Fruit fly (Drosophila melanogaster) whole organism, wandering third instar larva: ENCODE measurements around the gene Zip71B.

Experiments
- Abd-B ChIP-seq: fragments of >200 bp; optimal IDR thresholded peaks from 2 replicates; lab custom pipeline; 2017; ENCODE audit warnings: missing biosample characterization, missing genetic modification characterization
- CG32264 ChIP-seq: fragments of 200-800 bp; sonication (Bioruptor generic); optimal IDR thresholded peaks from 2 replicates; lab custom pipeline; 2016; ENCODE audit warnings: missing biosample characterization, missing genetic modification characterization
- CG9705 ChIP-seq: fragments of 200-800 bp; sonication (Bioruptor generic); optimal IDR thresholded peaks from 2 replicates; lab custom pipeline; 2018; ENCODE audit warnings: missing biosample characterization, mild to moderate bottlenecking, missing genetic modification characterization
- CrebA ChIP-seq: fragments of 200-800 bp; sonication (Bioruptor generic); optimal IDR thresholded peaks from 2 replicates; lab custom pipeline; 2016; ENCODE audit warnings: missing biosample characterization, mild to moderate bottlenecking, missing genetic modification characterization, borderline replicate concordance
- Dfd ChIP-seq: fragments of >200 bp; optimal IDR thresholded peaks from 2 replicates; lab custom pipeline; 2017; ENCODE audit warnings: missing biosample characterization, missing genetic modification characterization
- Dif ChIP-seq: fragments of 200-275, 200-300 bp; sonication (Bioruptor generic); optimal IDR thresholded peaks from 2 replicates; lab custom pipeline; 2018; ENCODE audit warnings: missing biosample characterization, missing genetic modification characterization; ENCODE audit not compliant: partially characterized antibody
- GATAd ChIP-seq: sonication (Bioruptor generic); optimal IDR thresholded peaks from 2 replicates; lab custom pipeline; 2016; ENCODE audit warnings: missing biosample characterization, missing genetic modification characterization
- HLH106 ChIP-seq: fragments of 200-800 bp; optimal IDR thresholded peaks from 3 replicates; lab custom pipeline; 2019; ENCODE audit warnings: missing biosample characterization, mild to moderate bottlenecking, missing genetic modification characterization, moderate library complexity
- Hnf4 ChIP-seq: fragments of 200-800 bp; sonication (Bioruptor generic); optimal IDR thresholded peaks from 2 replicates; lab custom pipeline; 2016; ENCODE audit warnings: missing biosample characterization, mild to moderate bottlenecking, missing genetic modification characterization
- Hr78 ChIP-seq: fragments of >200 bp; optimal IDR thresholded peaks from 2 replicates; lab custom pipeline; 2017; ENCODE audit warnings: missing biosample characterization, missing genetic modification characterization
- Hr83 ChIP-seq: fragments of 200-300 bp; sonication (Bioruptor generic); optimal IDR thresholded peaks from 2 replicates; lab custom pipeline; 2016; ENCODE audit warnings: missing biosample characterization, mild to moderate bottlenecking, missing genetic modification characterization, moderate library complexity; ENCODE audit not compliant: poor library complexity, severe bottlenecking
- Mio ChIP-seq: sonication (Bioruptor generic); optimal IDR thresholded peaks from 2 replicates; lab custom pipeline; 2016; ENCODE audit warnings: missing biosample characterization, missing genetic modification characterization
- Myc ChIP-seq: fragments of >200 bp; optimal IDR thresholded peaks from 2 replicates; lab custom pipeline; 2017
- OdsH ChIP-seq: fragments of 200-800 bp; sonication (Bioruptor generic); optimal IDR thresholded peaks from 2 replicates; lab custom pipeline; 2016; ENCODE audit warnings: missing biosample characterization, mild to moderate bottlenecking, missing genetic modification characterization
- Rel ChIP-seq, 2 experiments: fragments of 200-800 bp; sonication (Bioruptor generic) in 1 of 2; optimal IDR thresholded peaks; 2 replicates in 1 of 2; 3 replicates in 1 of 2; lab custom pipeline; 2016 to 2019; ENCODE audit warnings: mild to moderate bottlenecking in 2 of 2, missing biosample characterization in 2 of 2, missing genetic modification characterization in 2 of 2, moderate library complexity in 1 of 2
- Sp1 ChIP-seq: fragments of 200-800 bp; sonication (Bioruptor generic); optimal IDR thresholded peaks from 3 replicates; lab custom pipeline; 2019; ENCODE audit warnings: missing biosample characterization, mild to moderate bottlenecking, missing genetic modification characterization, moderate library complexity
- br ChIP-seq: fragments of 200-800 bp; sonication (Bioruptor generic); optimal IDR thresholded peaks from 2 replicates; lab custom pipeline; 2016; ENCODE audit warnings: missing biosample characterization, missing genetic modification characterization
- brk ChIP-seq: fragments of 200-800 bp; sonication (Bioruptor generic); optimal IDR thresholded peaks from 2 replicates; lab custom pipeline; 2016; ENCODE audit warnings: missing biosample characterization, mild to moderate bottlenecking, missing genetic modification characterization
- dl ChIP-seq, 2 experiments: fragments of 175-275, 200-275 bp in 1 of 2; fragments of 200-275 bp in 1 of 2; sonication (Bioruptor generic); optimal IDR thresholded peaks; lab custom pipeline; 2018; ENCODE audit warnings: mild to moderate bottlenecking in 2 of 2, missing biosample characterization in 2 of 2, missing genetic modification characterization in 2 of 2, moderate library complexity in 2 of 2; ENCODE audit not compliant: partially characterized antibody in 2 of 2, insufficient read depth in 1 of 2
- dmrt93B ChIP-seq: fragments of 200-800 bp; sonication (Bioruptor generic); optimal IDR thresholded peaks from 2 replicates; lab custom pipeline; 2018; ENCODE audit warnings: missing biosample characterization, mild to moderate bottlenecking, missing genetic modification characterization
- dsf ChIP-seq: sonication (Bioruptor generic); optimal IDR thresholded peaks from 2 replicates; lab custom pipeline; 2016; ENCODE audit warnings: missing biosample characterization, missing genetic modification characterization, borderline replicate concordance
- ey ChIP-seq: fragments of 200-800 bp; sonication (Bioruptor generic); optimal IDR thresholded peaks from 2 replicates; lab custom pipeline; 2016; ENCODE audit warnings: missing biosample characterization, missing genetic modification characterization
- foxo ChIP-seq, 2 experiments: fragments of 200-800 bp; sonication (Bioruptor generic); optimal IDR thresholded peaks; 2 replicates in 1 of 2; 3 replicates in 1 of 2; lab custom pipeline; 2016 to 2017; ENCODE audit warnings: missing biosample characterization in 2 of 2, missing genetic modification characterization in 2 of 2
- fru ChIP-seq: fragments of 200-800 bp; sonication (Bioruptor generic); optimal IDR thresholded peaks from 3 replicates; lab custom pipeline; 2016; ENCODE audit warnings: missing biosample characterization, mild to moderate bottlenecking, missing genetic modification characterization
- h ChIP-seq: fragments of 200-800 bp; sonication (Bioruptor generic); optimal IDR thresholded peaks from 3 replicates; lab custom pipeline; 2016; ENCODE audit warnings: missing biosample characterization, mild to moderate bottlenecking, missing genetic modification characterization
- jim ChIP-seq: fragments of 175-275, 200-325 bp; sonication (Bioruptor generic); optimal IDR thresholded peaks from 2 replicates; lab custom pipeline; 2016; ENCODE audit warnings: missing biosample characterization, mild to moderate bottlenecking, missing genetic modification characterization
- lola ChIP-seq: fragments of >200 bp; optimal IDR thresholded peaks from 2 replicates; lab custom pipeline; 2017; ENCODE audit warnings: missing biosample characterization, missing genetic modification characterization
- pan ChIP-seq: fragments of >200 bp; optimal IDR thresholded peaks from 2 replicates; lab custom pipeline; 2017
- psq ChIP-seq: fragments of 200-800 bp; sonication (Bioruptor generic); optimal IDR thresholded peaks from 3 replicates; lab custom pipeline; 2017; ENCODE audit warnings: missing biosample characterization, mild to moderate bottlenecking, missing genetic modification characterization, moderate library complexity
- rgr ChIP-seq: fragments of 200-800 bp; sonication (Bioruptor generic); optimal IDR thresholded peaks from 3 replicates; lab custom pipeline; 2016; ENCODE audit warnings: missing biosample characterization, mild to moderate bottlenecking, missing genetic modification characterization
- sage ChIP-seq: fragments of 200-800 bp; sonication (Bioruptor generic); optimal IDR thresholded peaks from 2 replicates; lab custom pipeline; 2016; ENCODE audit warnings: missing biosample characterization, mild to moderate bottlenecking, missing genetic modification characterization
- sv ChIP-seq: fragments of 200-800 bp; sonication (Bioruptor generic); optimal IDR thresholded peaks from 3 replicates; lab custom pipeline; 2016; ENCODE audit warnings: missing biosample characterization, missing genetic modification characterization
- tai ChIP-seq: sonication (Bioruptor generic); optimal IDR thresholded peaks from 2 replicates; lab custom pipeline; 2016; ENCODE audit warnings: missing biosample characterization, missing genetic modification characterization
- usp ChIP-seq: fragments of >200 bp; optimal IDR thresholded peaks from 2 replicates; lab custom pipeline; 2017; ENCODE audit warnings: missing biosample characterization, missing genetic modification characterization
- woc ChIP-seq: sonication (Bioruptor generic); optimal IDR thresholded peaks from 2 replicates; lab custom pipeline; 2016; ENCODE audit warnings: missing biosample characterization, mild to moderate bottlenecking, missing genetic modification characterization

Gene Zip71B

DNA sequence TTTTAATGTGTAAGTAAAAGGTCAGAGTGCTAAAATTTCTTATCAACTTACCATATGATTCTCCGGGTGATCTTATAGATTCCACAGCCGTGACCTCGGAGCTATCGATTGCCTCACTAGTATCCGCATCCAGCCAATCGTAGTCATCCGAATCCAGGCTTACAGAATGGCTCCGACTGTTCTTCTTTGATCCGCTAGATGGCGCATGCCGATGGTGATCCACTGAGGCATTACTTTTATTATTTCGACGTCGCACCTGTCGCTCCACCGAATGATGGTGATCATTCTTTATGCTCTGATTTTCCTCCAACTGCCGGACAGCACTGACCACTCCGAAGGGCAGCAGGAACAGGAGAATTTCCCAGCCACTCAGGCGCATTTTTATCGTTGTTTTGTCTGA lies 19.1 kb downstream of the Zip71B start:
- TF ChIP-seq Mio (GFP tag; lab: Kevin White, UChicago) = no peak
- TF ChIP-seq Hr78 = no peak
- no peak for TF ChIP-seq jim
- TF ChIP-seq brk = no peak
- TF ChIP-seq Dfd (GFP tag; lab: Kevin White, UChicago) = no peak
- TF ChIP-seq Rel (GFP tag; optimal IDR thresholded peaks at IDR 0.05; lab: Kevin White, UChicago) = no peak
- no peak for TF ChIP-seq Rel (tag; optimal IDR thresholded peaks at IDR 0.05; lab: Kevin White, UChicago)
- TF ChIP-seq usp (GFP tag; lab: Kevin White, UChicago) = no peak
- TF ChIP-seq psq (GFP tag; lab: Kevin White, UChicago) = no peak
- no peak for TF ChIP-seq Dif (GFP tag; lab: Kevin White, UChicago)
- TF ChIP-seq Sp1 = no peak
- TF ChIP-seq dmrt93B = no peak
- TF ChIP-seq br (GFP tag; lab: Kevin White, UChicago) = no peak
- no peak for TF ChIP-seq CrebA (GFP tag; lab: Kevin White, UChicago)

DNA sequence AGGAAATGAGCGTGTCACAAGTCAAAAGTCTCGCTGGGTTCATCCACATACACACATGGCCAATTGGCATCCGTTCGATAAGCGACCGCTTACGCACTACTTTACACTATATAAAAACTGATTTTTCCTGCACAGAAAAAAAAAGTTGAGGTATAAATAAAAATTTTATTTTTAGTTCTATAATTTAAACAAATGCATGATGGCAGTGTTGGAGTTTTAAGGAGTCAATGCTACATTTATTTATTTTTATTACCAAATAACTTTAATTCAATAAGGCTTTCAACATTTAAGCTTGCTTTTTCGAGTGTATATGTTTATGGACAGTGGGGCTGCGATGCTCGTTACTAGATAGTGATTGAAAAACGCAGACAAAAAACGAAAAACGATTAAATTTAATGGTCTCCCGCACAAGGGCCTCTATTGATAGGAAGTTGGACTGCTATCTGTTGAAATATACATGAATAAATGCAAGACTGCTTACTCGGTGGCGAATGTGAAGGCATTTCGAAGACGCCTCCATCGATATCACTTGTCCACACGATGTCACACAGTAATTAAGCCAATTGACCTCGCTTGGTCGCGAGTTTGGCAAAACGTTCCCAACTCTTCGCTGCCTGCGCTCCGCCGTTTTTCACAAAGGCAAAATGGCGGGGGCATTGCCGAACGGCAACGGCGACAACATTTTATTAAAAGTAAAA lies 19.7 kb downstream of the Zip71B start:
- TF ChIP-seq OdsH (no peak), brk (no peak), dl (GFP tag; optimal IDR thresholded peaks at IDR 0.05; lab: Kevin White, UChicago; ENCODE audit: insufficient read depth in 1 of 2, partially characterized antibody in 2 of 2) (no peak), lola (GFP tag; lab: Kevin White, UChicago) (no peak), HLH106 (tag; lab: Kevin White, UChicago) (peak; percentile 29), Hr83 (no peak), GATAd (no peak), woc (GFP tag; lab: Kevin White, UChicago) (no peak), sv (GFP tag; lab: Kevin White, UChicago) (peak; percentile 0), Hnf4 (GFP tag; lab: Kevin White, UChicago) (peak; percentile 5), sage (GFP tag; lab: Kevin White, UChicago) (no peak), tai (GFP tag; lab: Kevin White, UChicago) (no peak), pan (no peak), h (GFP tag; lab: Kevin White, UChicago) (peak; percentile 9), Sp1 (peak; percentile 29), fru (GFP tag; lab: Kevin White, UChicago) (peak; percentile 24), Abd-B (GFP tag; lab: Kevin White, UChicago) (no peak), dmrt93B (no peak), Dfd (GFP tag; lab: Kevin White, UChicago) (no peak), br (GFP tag; lab: Kevin White, UChicago) (peak; percentile 21), psq (GFP tag; lab: Kevin White, UChicago) (peak; percentile 24), foxo (GFP tag; optimal IDR thresholded peaks at IDR 0.05; lab: Kevin White, UChicago) (peak in 1 of 2 experiments; percentile 50), rgr (GFP tag; lab: Kevin White, UChicago) (peak; percentile 43)

DNA sequence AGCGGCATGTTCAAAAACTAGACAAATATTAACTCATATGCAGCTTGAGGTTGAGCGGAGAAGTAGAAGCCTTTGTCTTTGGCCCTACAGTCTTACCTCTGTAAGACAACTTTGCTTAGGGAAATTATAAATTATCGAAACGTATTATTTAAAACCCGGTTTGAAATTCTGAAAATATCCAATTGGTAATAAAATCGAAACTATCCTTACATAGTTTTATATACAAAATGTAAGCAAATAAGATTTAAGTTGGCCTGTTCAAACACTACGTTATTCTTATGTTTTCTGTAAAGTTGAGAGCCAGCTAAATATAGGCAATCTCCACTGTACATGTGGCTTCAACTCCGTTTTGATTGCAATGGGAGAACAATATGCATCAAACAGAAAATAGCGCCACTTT lies 21.2 kb downstream of the Zip71B start:
- peak; percentile 30 for TF ChIP-seq HLH106 (tag; lab: Kevin White, UChicago)
- TF ChIP-seq Abd-B (GFP tag; lab: Kevin White, UChicago) = no peak
- no peak for TF ChIP-seq Myc (lab: Kevin White, UChicago)
- peak in 1 of 2 experiments; percentile 23 for TF ChIP-seq foxo (GFP tag; optimal IDR thresholded peaks at IDR 0.05; lab: Kevin White, UChicago)

DNA sequence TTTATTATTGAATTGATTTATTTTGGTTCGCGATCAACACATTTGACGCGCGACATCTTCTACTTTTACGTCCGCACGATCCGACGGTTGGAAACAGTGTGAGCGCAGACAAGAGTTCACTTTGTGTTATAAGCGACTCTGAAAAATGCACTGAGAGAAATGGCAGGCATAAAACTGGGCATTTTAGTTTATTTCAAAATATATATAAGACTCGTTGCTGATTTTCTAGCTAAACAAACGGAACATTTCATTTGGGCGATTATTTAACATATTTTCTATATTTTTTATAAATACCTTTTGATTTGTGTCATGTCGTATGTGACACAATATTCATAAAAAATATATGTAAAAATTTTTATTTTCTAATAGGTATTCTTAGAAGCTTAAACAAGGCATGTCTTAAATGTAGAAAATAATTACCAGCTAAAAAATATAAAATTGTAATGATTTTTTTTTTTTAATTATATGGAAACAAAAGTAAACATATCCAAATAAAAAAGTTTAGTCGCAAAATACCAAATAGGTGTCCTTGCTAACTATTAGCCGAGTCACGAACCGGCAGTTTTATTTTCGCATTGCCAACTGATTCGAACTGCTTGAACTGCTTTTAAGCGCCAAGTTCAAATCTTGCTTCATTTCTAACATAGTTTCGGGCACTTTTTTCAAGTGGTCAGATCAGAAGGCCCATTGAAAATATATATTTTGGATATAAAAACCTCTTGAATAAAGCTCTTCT lies 22.0 kb downstream of the Zip71B start, which contains the start of gene Reck:
TSS of gene Reck (minus strand) at position 106 of the 736 bp plus-strand sequence.
- TF ChIP-seq Dfd (GFP tag; lab: Kevin White, UChicago) = peak; percentile 20
- TF ChIP-seq Hnf4 (GFP tag; lab: Kevin White, UChicago) = peak; percentile 42
- peak in 1 of 2 experiments; percentile 74 for TF ChIP-seq foxo (GFP tag; optimal IDR thresholded peaks at IDR 0.05; lab: Kevin White, UChicago)
- TF ChIP-seq rgr (GFP tag; lab: Kevin White, UChicago) = peak; percentile 83
- TF ChIP-seq brk = peak; percentile 87
- peak; percentile 78 for TF ChIP-seq Myc (lab: Kevin White, UChicago)
- peak; percentile 44 for TF ChIP-seq br (GFP tag; lab: Kevin White, UChicago)
- peak; percentile 71 for TF ChIP-seq sage (GFP tag; lab: Kevin White, UChicago)
- peak; percentile 55 for TF ChIP-seq Hr83
- TF ChIP-seq psq (GFP tag; lab: Kevin White, UChicago) = peak; percentile 43
- peak; percentile 12 for TF ChIP-seq CG32264
- TF ChIP-seq dmrt93B = no peak
- TF ChIP-seq Dif (GFP tag; lab: Kevin White, UChicago) = no peak
- peak; percentile 51 for TF ChIP-seq ey (GFP tag; lab: Kevin White, UChicago)
- TF ChIP-seq fru (GFP tag; lab: Kevin White, UChicago) = peak; percentile 65
- TF ChIP-seq Mio (GFP tag; lab: Kevin White, UChicago) = no peak
- no peak for TF ChIP-seq pan
- TF ChIP-seq dl (GFP tag; optimal IDR thresholded peaks at IDR 0.05; lab: Kevin White, UChicago; ENCODE audit: insufficient read depth in 1 of 2, partially characterized antibody in 2 of 2) = no peak
- no peak for TF ChIP-seq woc (GFP tag; lab: Kevin White, UChicago)
- TF ChIP-seq Abd-B (GFP tag; lab: Kevin White, UChicago) = no peak
- peak; percentile 55 for TF ChIP-seq HLH106 (tag; lab: Kevin White, UChicago)
- no peak for TF ChIP-seq tai (GFP tag; lab: Kevin White, UChicago)
- peak; percentile 21 for TF ChIP-seq dsf (GFP tag; lab: Kevin White, UChicago)
- no peak for TF ChIP-seq Hr78
- TF ChIP-seq Rel (GFP tag; optimal IDR thresholded peaks at IDR 0.05; lab: Kevin White, UChicago) = peak; percentile 5
- no peak for TF ChIP-seq Rel (tag; optimal IDR thresholded peaks at IDR 0.05; lab: Kevin White, UChicago)
- peak; percentile 26 for TF ChIP-seq CG9705 (GFP tag; lab: Kevin White, UChicago)
- peak; percentile 1 for TF ChIP-seq CrebA (GFP tag; lab: Kevin White, UChicago)
- TF ChIP-seq OdsH = peak; percentile 75
- TF ChIP-seq sv (GFP tag; lab: Kevin White, UChicago) = peak; percentile 73
